Worm (Caenorhabditis elegans) whole organism, young adult: ENCODE results near the gene sri-7.

Experiments used
- B0035.1 ChIP-seq: sonication (generic microtip); optimal IDR thresholded peaks from 2 replicates; lab custom pipeline; 2016; ENCODE audit warnings: missing genetic modification characterization, mild to moderate bottlenecking, missing compliant biosample characterization, missing genotype, missing genetic modification reagents
- F10E7.11 ChIP-seq: sonication (generic microtip); optimal IDR thresholded peaks from 2 replicates; lab custom pipeline; 2017; ENCODE audit warnings: mild to moderate bottlenecking, missing genetic modification characterization, moderate library complexity, missing compliant biosample characterization
- F22D6.2 ChIP-seq: sonication (generic microtip); optimal IDR thresholded peaks from 2 replicates; lab custom pipeline; 2016; ENCODE audit warnings: mild to moderate bottlenecking, missing genetic modification characterization, missing compliant biosample characterization
- F49E8.2 ChIP-seq: sonication (generic microtip); optimal IDR thresholded peaks from 3 replicates; lab custom pipeline; 2017; ENCODE audit warnings: missing genetic modification characterization, mild to moderate bottlenecking, missing compliant biosample characterization, antibody characterized with exemption, moderate library complexity; ENCODE audit not compliant: insufficient read depth
- F55B11.4 ChIP-seq: sonication (generic microtip); optimal IDR thresholded peaks from 2 replicates; lab custom pipeline; 2016; ENCODE audit warnings: missing compliant biosample characterization, missing genetic modification characterization, borderline replicate concordance; ENCODE audit not compliant: insufficient read depth
- F57A8.1 ChIP-seq: fragments of 200-800 bp; sonication (Bioruptor generic); optimal IDR thresholded peaks from 2 replicates; lab custom pipeline; 2018; ENCODE audit warnings: mild to moderate bottlenecking, missing genetic modification characterization, moderate library complexity, missing compliant biosample characterization
- Y53F4B.3 ChIP-seq: fragments of 200-800 bp; sonication (Bioruptor generic); IDR thresholded peaks from 2 replicates; pipeline ENCODE4 v1.3.6; 2022; ENCODE audit warnings: missing genetic modification reagents, missing genetic modification characterization, missing compliant biosample characterization
- Y79H2A.3 ChIP-seq: fragments of 200-800 bp; sonication (Bioruptor generic); conservative IDR thresholded peaks from 2 replicates; pipeline ENCODE4 v1.3.6; 2022; ENCODE audit warnings: missing genetic modification reagents, missing genetic modification characterization, missing compliant biosample characterization
- ZK185.1 ChIP-seq: sonication (generic microtip); optimal IDR thresholded peaks from 2 replicates; lab custom pipeline; 2016; ENCODE audit warnings: mild to moderate bottlenecking, missing genetic modification characterization, missing compliant biosample characterization; ENCODE audit not compliant: poor library complexity, severe bottlenecking
- aptf-2 ChIP-seq: fragments of 200-800 bp; sonication (Bioruptor generic); conservative IDR thresholded peaks from 2 replicates; pipeline ENCODE4 v1.3.6; 2022; ENCODE audit warnings: missing genetic modification reagents, missing genetic modification characterization, missing compliant biosample characterization
- atf-7 ChIP-seq: sonication (generic microtip); optimal IDR thresholded peaks from 2 replicates; lab custom pipeline; 2017; ENCODE audit warnings: mild to moderate bottlenecking, missing genetic modification characterization, missing compliant biosample characterization
- attf-6 ChIP-seq: fragments of 200-800 bp; sonication (Bioruptor generic); IDR thresholded peaks from 2 replicates; pipeline ENCODE4 v1.3.6; 2022; ENCODE audit warnings: missing genetic modification reagents, missing genetic modification characterization, missing compliant biosample characterization
- ccch-3 ChIP-seq: fragments of 200-800 bp; sonication (Bioruptor generic); optimal IDR thresholded peaks from 2 replicates; lab custom pipeline; 2018; ENCODE audit warnings: mild to moderate bottlenecking, missing genetic modification characterization, missing compliant biosample characterization
- cebp-1 ChIP-seq, 2 experiments: fragments of 200-800 bp in 1 of 2; sonication (Bioruptor generic) in 1 of 2; sonication (generic microtip) in 1 of 2; IDR thresholded peaks in 1 of 2; optimal IDR thresholded peaks in 1 of 2; 2 replicates each; pipeline versions ENCODE4 v1.3.6 to Lab custom; 2017 to 2022; ENCODE audit warnings: missing compliant biosample characterization in 2 of 2, missing genetic modification characterization in 2 of 2, mild to moderate bottlenecking in 1 of 2, missing genetic modification reagents in 1 of 2, moderate library complexity in 1 of 2
- ceh-91 ChIP-seq: fragments of 200-800 bp; sonication (Bioruptor generic); IDR thresholded peaks from 2 replicates; pipeline ENCODE4 v1.3.6; 2022; ENCODE audit warnings: missing genetic modification reagents, missing genetic modification characterization, missing compliant biosample characterization
- chd-7 ChIP-seq: sonication (generic microtip); optimal IDR thresholded peaks from 2 replicates; lab custom pipeline; 2016; ENCODE audit warnings: mild to moderate bottlenecking, missing genetic modification characterization, moderate library complexity, missing compliant biosample characterization
- dox-1 ChIP-seq: fragments of 200-800 bp; sonication (Bioruptor generic); IDR thresholded peaks from 2 replicates; pipeline ENCODE4 v1.3.6; 2022; ENCODE audit warnings: missing genetic modification reagents, missing genetic modification characterization, missing compliant biosample characterization
- dpff-1 ChIP-seq: sonication (generic microtip); optimal IDR thresholded peaks from 2 replicates; lab custom pipeline; 2017; ENCODE audit warnings: mild to moderate bottlenecking, missing genetic modification characterization, missing compliant biosample characterization
- egl-18 ChIP-seq: fragments of 200-800 bp; sonication (Bioruptor generic); IDR thresholded peaks from 2 replicates; pipeline ENCODE4 v1.3.6; 2022; ENCODE audit warnings: missing genetic modification reagents, missing genetic modification characterization, missing compliant biosample characterization
- ekl-4 ChIP-seq: fragments of 200-800 bp; sonication (Bioruptor generic); IDR thresholded peaks from 2 replicates; pipeline ENCODE4 v1.3.6; 2022; ENCODE audit warnings: missing genetic modification reagents, missing genetic modification characterization, missing compliant biosample characterization
- him-1 ChIP-seq: sonication (generic microtip); optimal IDR thresholded peaks from 2 replicates; lab custom pipeline; 2016; ENCODE audit warnings: missing genotype, missing genetic modification reagents, missing genetic modification characterization, missing compliant biosample characterization
- hlh-26 ChIP-seq: fragments of 200-800 bp; sonication (Bioruptor generic); conservative IDR thresholded peaks from 2 replicates; pipeline ENCODE4 v1.3.6; 2022; ENCODE audit warnings: missing genetic modification reagents, missing genetic modification characterization, missing compliant biosample characterization
- lir-1 ChIP-seq: fragments of 200-800 bp; sonication (Bioruptor generic); conservative IDR thresholded peaks from 2 replicates; pipeline ENCODE4 v1.3.6; 2022; ENCODE audit warnings: missing genetic modification reagents, missing genetic modification characterization, missing compliant biosample characterization
- lsl-1 ChIP-seq: fragments of 200-800 bp; sonication (Bioruptor generic); optimal IDR thresholded peaks from 2 replicates; lab custom pipeline; 2018; ENCODE audit warnings: mild to moderate bottlenecking, missing genetic modification characterization, moderate library complexity, missing compliant biosample characterization
- madf-10 ChIP-seq: sonication (generic microtip); optimal IDR thresholded peaks from 2 replicates; lab custom pipeline; 2016; ENCODE audit warnings: mild to moderate bottlenecking, missing genetic modification characterization, missing compliant biosample characterization
- madf-3 ChIP-seq: fragments of 200-800 bp; sonication (Bioruptor generic); IDR thresholded peaks from 2 replicates; pipeline ENCODE4 v1.3.6; 2022; ENCODE audit warnings: missing genetic modification reagents, missing genetic modification characterization, missing compliant biosample characterization
- madf-6 ChIP-seq: fragments of 200-800 bp; sonication (Bioruptor generic); IDR thresholded peaks from 2 replicates; pipeline ENCODE4 v1.3.6; 2022; ENCODE audit warnings: missing genetic modification reagents, missing genetic modification characterization, missing compliant biosample characterization
- nhr-120 ChIP-seq: fragments of 200-800 bp; sonication (Bioruptor generic); IDR thresholded peaks from 2 replicates; pipeline ENCODE4 v1.3.6; 2022; ENCODE audit warnings: missing genetic modification characterization, missing compliant biosample characterization
- nhr-27 ChIP-seq: fragments of 200-800 bp; sonication (Bioruptor generic); optimal IDR thresholded peaks from 2 replicates; lab custom pipeline; 2018; ENCODE audit warnings: mild to moderate bottlenecking, missing genetic modification characterization, moderate library complexity, missing compliant biosample characterization
- nhr-80 ChIP-seq: sonication (generic microtip); optimal IDR thresholded peaks from 2 replicates; lab custom pipeline; 2016; ENCODE audit warnings: missing genetic modification characterization, missing compliant biosample characterization
- pbrm-1 ChIP-seq: fragments of 200-800 bp; sonication (Bioruptor generic); IDR thresholded peaks from 2 replicates; pipeline ENCODE4 v1.3.6; 2022; ENCODE audit warnings: missing genetic modification reagents, missing genetic modification characterization, missing compliant biosample characterization
- snpc-1.1 ChIP-seq: sonication (generic microtip); optimal IDR thresholded peaks from 2 replicates; lab custom pipeline; 2017; ENCODE audit warnings: missing genetic modification characterization, mild to moderate bottlenecking, missing compliant biosample characterization, antibody characterized with exemption, moderate library complexity, missing genotype, missing genetic modification reagents; ENCODE audit not compliant: insufficient read depth
- snpc-1.3 ChIP-seq: sonication (generic microtip); optimal IDR thresholded peaks from 2 replicates; lab custom pipeline; 2017; ENCODE audit warnings: missing genetic modification characterization, mild to moderate bottlenecking, missing compliant biosample characterization, antibody characterized with exemption, moderate library complexity, missing genotype, missing genetic modification reagents; ENCODE audit not compliant: insufficient read depth
- snpc-3.4 ChIP-seq: sonication (generic microtip); optimal IDR thresholded peaks from 2 replicates; lab custom pipeline; 2017; ENCODE audit warnings: missing genetic modification characterization, mild to moderate bottlenecking, missing compliant biosample characterization, antibody characterized with exemption, moderate library complexity, missing genotype, missing genetic modification reagents
- snpc-4 ChIP-seq, 5 experiments: fragments of 150-350 bp in 1 of 5; sonication (generic microtip) in 4 of 5; optimal IDR thresholded peaks; 2 replicates each; lab custom pipeline; 2014 to 2018; ENCODE audit warnings: missing genetic modification characterization in 5 of 5, missing biosample characterization in 3 of 5, antibody characterized with exemption in 2 of 5, mild to moderate bottlenecking in 2 of 5, missing compliant biosample characterization in 2 of 5, missing genotype in 2 of 5, moderate library complexity in 2 of 5, missing genetic modification reagents in 1 of 5
- unc-62 ChIP-seq: fragments of 150-350 bp; optimal IDR thresholded peaks from 2 replicates; lab custom pipeline; 2014; ENCODE audit warnings: missing biosample characterization, missing genetic modification reagents, missing genetic modification characterization
- ztf-18 ChIP-seq: sonication (generic microtip); optimal IDR thresholded peaks from 2 replicates; lab custom pipeline; 2016; ENCODE audit warnings: missing genotype, mild to moderate bottlenecking, missing genetic modification characterization, missing compliant biosample characterization
- ztf-22 ChIP-seq: fragments of 200-800 bp; sonication (Bioruptor generic); optimal IDR thresholded peaks from 2 replicates; lab custom pipeline; 2018; ENCODE audit warnings: mild to moderate bottlenecking, missing genetic modification characterization, moderate library complexity, missing compliant biosample characterization

sri-7 gene

DNA sequence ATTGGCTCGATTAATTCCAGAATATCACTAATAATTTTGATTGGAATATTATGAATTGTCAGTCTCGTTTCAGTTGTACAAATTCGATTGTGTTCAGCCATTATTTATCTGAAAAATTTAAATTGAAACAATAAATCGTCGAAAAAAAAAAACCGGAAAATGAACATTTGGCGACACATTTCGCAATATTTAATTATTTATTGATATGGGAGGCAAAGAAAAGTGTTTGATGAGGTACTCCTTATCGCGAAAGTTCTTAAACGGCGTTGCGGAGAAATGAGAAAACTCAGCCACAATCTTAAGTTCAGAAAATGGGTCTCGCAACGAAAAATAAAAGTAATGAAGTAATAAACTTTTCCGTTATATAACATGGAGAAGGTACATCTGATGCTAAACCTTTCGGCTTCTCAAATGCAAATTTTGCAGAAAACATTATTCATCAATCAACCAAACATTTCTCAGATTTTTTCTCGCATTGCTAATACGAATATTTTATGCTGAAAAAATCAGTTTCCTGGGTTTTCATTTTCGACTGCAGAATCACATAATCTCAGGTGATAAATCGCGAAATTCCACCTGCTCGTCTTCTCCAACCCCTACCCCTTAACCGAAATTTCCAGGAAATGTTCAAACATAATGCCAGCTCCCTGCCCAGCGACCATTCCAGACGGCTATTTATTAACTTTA lies at the start of gene sri-7, which contains the start of gene T06E6.15:
sri-7 (plus strand) TSS at position 637 of the 687 bp plus-strand sequence.
T06E6.15 (minus strand) TSS at position 101 of the 687 bp plus-strand sequence.
- TF ChIP-seq snpc-4 (GFP tag; optimal IDR thresholded peaks at IDR 0.05; lab: Kevin White, UChicago) = no peak
- no peak for TF ChIP-seq snpc-4 (tag; optimal IDR thresholded peaks at IDR 0.05; lab: Kevin White, UChicago)
- no peak for TF ChIP-seq lir-1 (GFP tag; lab: Robert Waterston, UW)
- no peak for TF ChIP-seq Y53F4B.3 (GFP tag; lab: Robert Waterston, UW)
- TF ChIP-seq madf-6 = no peak
- TF ChIP-seq F10E7.11 = no peak
- TF ChIP-seq nhr-27 (tag; lab: Kevin White, UChicago) = no peak
- no peak for TF ChIP-seq chd-7
- TF ChIP-seq lsl-1 (GFP tag; lab: Kevin White, UChicago) = no peak
- TF ChIP-seq ztf-18 (tag; lab: Kevin White, UChicago) = no peak

- TF ChIP-seq nhr-80 = no peak
- no peak for TF ChIP-seq pbrm-1 (GFP tag; lab: Robert Waterston, UW)
- no peak for TF ChIP-seq F22D6.2 (tag; lab: Kevin White, UChicago)
- TF ChIP-seq nhr-27 (tag; lab: Kevin White, UChicago) = no peak
- no peak for TF ChIP-seq F55B11.4 (tag; lab: Kevin White, UChicago)
- TF ChIP-seq snpc-1.1 (tag; lab: Kevin White, UChicago) = no peak
These were observed 49.5 kb upstream of the sri-7 start, which contains the start of gene clec-231 for ce11 chrV:15350615-15351014. clec-231 (minus strand) TSS chrV:15350715.

- no peak for TF ChIP-seq egl-18 (GFP tag; lab: Robert Waterston, UW)
- TF ChIP-seq lsl-1 (GFP tag; lab: Kevin White, UChicago) = no peak
- no peak for TF ChIP-seq ccch-3 (GFP tag; lab: Kevin White, UChicago)
- no peak for TF ChIP-seq Y53F4B.3 (GFP tag; lab: Robert Waterston, UW)
These were observed 47.8 kb upstream of the sri-7 start, which contains the start of gene srx-58 for ce11 chrV:15352376-15352775. srx-58 (plus strand) TSS chrV:15352676.

DNA sequence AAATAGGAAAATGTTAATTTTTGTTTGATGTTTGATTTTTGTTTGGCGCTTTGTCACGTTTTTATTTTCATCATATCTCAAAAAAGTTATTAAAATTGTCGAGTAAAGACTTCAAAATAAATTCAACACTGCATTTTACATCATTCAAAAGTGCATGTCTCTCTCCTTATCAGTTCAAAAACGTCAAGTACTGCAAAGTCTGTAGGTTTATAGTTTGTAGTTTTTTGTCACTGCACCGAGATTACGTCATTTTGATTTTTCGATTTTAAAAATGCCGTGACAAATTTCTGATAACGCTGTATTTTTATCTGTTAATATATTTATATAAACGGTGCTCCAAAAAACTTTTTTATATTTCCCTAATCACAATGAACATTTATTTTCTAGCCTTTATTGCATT lies 45.5 kb upstream of the sri-7 start, which contains the start of gene C29F3.7:
C29F3.7 (plus strand) TSS at position 254 of the 400 bp plus-strand sequence.
- no peak for TF ChIP-seq madf-3 (GFP tag; lab: Robert Waterston, UW)
- peak; percentile 49 for TF ChIP-seq unc-62
- peak; percentile 92 for TF ChIP-seq nhr-80
- TF ChIP-seq F57A8.1 (GFP tag; lab: Kevin White, UChicago) = no peak
- no peak for TF ChIP-seq dox-1
- no peak for TF ChIP-seq snpc-3.4 (tag; lab: Kevin White, UChicago)
- TF ChIP-seq attf-6 (GFP tag; lab: Robert Waterston, UW) = no peak
- peak; percentile 85 for TF ChIP-seq atf-7 (tag; lab: Kevin White, UChicago)
- TF ChIP-seq ztf-22 (GFP tag; lab: Kevin White, UChicago) = peak; percentile 78
- TF ChIP-seq snpc-1.3 (tag; lab: Kevin White, UChicago) = no peak
- no peak for TF ChIP-seq dpff-1 (tag; lab: Kevin White, UChicago)
- no peak for TF ChIP-seq hlh-26 (GFP tag; lab: Robert Waterston, UW)
- no peak for TF ChIP-seq madf-10
- TF ChIP-seq madf-6 = no peak
- no peak for TF ChIP-seq him-1 (tag; lab: Kevin White, UChicago)
- TF ChIP-seq ekl-4 (GFP tag; lab: Robert Waterston, UW) = no peak
- no peak for TF ChIP-seq F49E8.2 (tag; lab: Kevin White, UChicago)
- no peak for TF ChIP-seq B0035.1 (tag; lab: Kevin White, UChicago)
- no peak for TF ChIP-seq F22D6.2 (tag; lab: Kevin White, UChicago)
- TF ChIP-seq aptf-2 (GFP tag; lab: Robert Waterston, UW) = no peak
- TF ChIP-seq ZK185.1 = no peak
- no peak for TF ChIP-seq ceh-91 (GFP tag; lab: Robert Waterston, UW)
- peak; percentile 16; the same call in 1 of the 2 replicates for TF ChIP-seq cebp-1 (GFP tag; IDR thresholded peaks at IDR 0.05; lab: Robert Waterston, UW)
- TF ChIP-seq cebp-1 (tag; optimal IDR thresholded peaks at IDR 0.05; lab: Kevin White, UChicago) = no peak
- TF ChIP-seq ztf-18 (tag; lab: Kevin White, UChicago) = no peak
- no peak for TF ChIP-seq lir-1 (GFP tag; lab: Robert Waterston, UW)
- TF ChIP-seq nhr-120 = no peak
- no peak for TF ChIP-seq Y79H2A.3 (GFP tag; lab: Robert Waterston, UW)
